Worm (Caenorhabditis elegans): ENCODE results near the gene col-20.
A peak's percentile ranks its signal among the peaks of the same experiment; 100 is the strongest.
"Not testable (repeated sequence)": the region's sequence is repeated elsewhere in the genome, so short reads cannot be mapped to it uniquely, and the experiment has no call there.

col-20 gene

ce11 chrII:4849885-4850284 is 20.7 kb downstream of the col-20 start, which contains the start of gene T23B7.3:
Gene T23B7.3 (plus strand): TSS chrII:4850185.
- TF ChIP-seq sea-2 (GFP tag; optimal IDR thresholded peaks at IDR 0.05) (no peak), pha-4 (tag; optimal IDR thresholded peaks at IDR 0.05) (no peak), egl-5 (tag; optimal IDR thresholded peaks at IDR 0.05) (no peak), lin-39 (tag; optimal IDR thresholded peaks at IDR 0.05) (no peak), egl-27 (tag; optimal IDR thresholded peaks at IDR 0.05) (no peak), jun-1 (tag; optimal IDR thresholded peaks at IDR 0.05) (no peak), nhr-25 (tag; optimal IDR thresholded peaks at IDR 0.05) (no peak), mdl-1 (tag; optimal IDR thresholded peaks at IDR 0.05) (no peak), hmg-11 (tag; optimal IDR thresholded peaks at IDR 0.05) (no peak), pqm-1 (tag; optimal IDR thresholded peaks at IDR 0.05) (no peak), skn-1 (tag; optimal IDR thresholded peaks at IDR 0.05) (no peak)

ce11 chrII:4842143-4842658 is 28.4 kb downstream of the col-20 start, which contains the start of the genes T23B7.2 and nspd-4:
Gene T23B7.2 (minus strand): TSS chrII:4842243.
Gene nspd-4 (plus strand): TSS chrII:4842608.
- TF ChIP-seq unc-39, nhr-76, ZK546.5 (tag; optimal IDR thresholded peaks at IDR 0.05): not testable (repeated sequence)

ce11 chrII:4837659-4838058 is 32.9 kb downstream of the col-20 start, which contains the start of gene C33F10.12:
Gene C33F10.12 (minus strand): TSS chrII:4837759.
- TF ChIP-seq mml-1 (tag; optimal IDR thresholded peaks at IDR 0.05) = no peak
- no peak for TF ChIP-seq daf-12 (tag; optimal IDR thresholded peaks at IDR 0.05)
- no peak for TF ChIP-seq jun-1 (tag; optimal IDR thresholded peaks at IDR 0.05)
- TF ChIP-seq elt-1 (tag; optimal IDR thresholded peaks at IDR 0.05) = no peak
- TF ChIP-seq fos-1 (tag; optimal IDR thresholded peaks at IDR 0.05) = no peak
- TF ChIP-seq R02D3.7 (tag; optimal IDR thresholded peaks at IDR 0.05) = no peak
- no peak for TF ChIP-seq fkh-10 (GFP tag; optimal IDR thresholded peaks at IDR 0.05)
- TF ChIP-seq nhr-23 (tag; optimal IDR thresholded peaks at IDR 0.05) = no peak
- no peak for TF ChIP-seq nhr-237 (tag; optimal IDR thresholded peaks at IDR 0.05)
- no peak for TF ChIP-seq eor-1 (tag; optimal IDR thresholded peaks at IDR 0.05)
- no peak for TF ChIP-seq nfya-1 (tag; optimal IDR thresholded peaks at IDR 0.05; ENCODE audit: insufficient read depth)
- no peak for TF ChIP-seq nhr-12 (tag; optimal IDR thresholded peaks at IDR 0.05)
- no peak for TF ChIP-seq nhr-77 (tag; optimal IDR thresholded peaks at IDR 0.05)
- no peak for TF ChIP-seq egl-5 (tag; optimal IDR thresholded peaks at IDR 0.05)

ce11 chrII:4834761-4835160 is 35.8 kb downstream of the col-20 start, which contains the start of the genes C33F10.11 and C33F10.1:
Gene C33F10.11 (minus strand): TSS chrII:4834861.
Gene C33F10.1 (plus strand): TSS chrII:4835023.
- no peak for TF ChIP-seq daf-12 (tag; optimal IDR thresholded peaks at IDR 0.05)
- no peak for TF ChIP-seq egl-27 (tag; optimal IDR thresholded peaks at IDR 0.05)
- TF ChIP-seq ztf-4 (tag; optimal IDR thresholded peaks at IDR 0.05) = no peak
- TF ChIP-seq nhr-25 (tag; optimal IDR thresholded peaks at IDR 0.05) = no peak
- TF ChIP-seq mdl-1 (tag; optimal IDR thresholded peaks at IDR 0.05) = no peak

- TF ChIP-seq ztf-11 (tag; optimal IDR thresholded peaks at IDR 0.05) = no peak
- peak; percentile 5 for TF ChIP-seq ceh-28 (tag; optimal IDR thresholded peaks at IDR 0.05)
- TF ChIP-seq nfya-1 (tag; optimal IDR thresholded peaks at IDR 0.05; ENCODE audit: insufficient read depth) = peak; percentile 63
- no peak for TF ChIP-seq nhr-12 (tag; optimal IDR thresholded peaks at IDR 0.05)
- TF ChIP-seq tbx-2 (tag; optimal IDR thresholded peaks at IDR 0.05) = no peak
- TF ChIP-seq lin-15B (tag; optimal IDR thresholded peaks at IDR 0.05) = peak; percentile 40
Measured at ce11 chrII:4827734-4828609, 42.6 kb downstream of the col-20 start, which contains the start of the genes fbxb-88 and tbck-1. Gene fbxb-88 (minus strand): TSS chrII:4827884. Gene tbck-1 (plus strand): TSS chrII:4828559.

Data from whole organism, L3 larva.